Worm (Caenorhabditis elegans): ENCODE data around the gene fbxc-32.

ce11 chrII:960218-960617, 12.2 kb upstream of the fbxc-32 start, which contains the start of the genes C32B5.18 and C32B5.7:
- TF ChIP-seq mxl-2 (GFP tag; conservative IDR thresholded peaks at IDR 0.05) (no peak), dve-1 (tag; optimal IDR thresholded peaks at IDR 0.05; ENCODE audit: insufficient read depth) (no peak), ZK546.5 (tag; optimal IDR thresholded peaks at IDR 0.05) (no peak)

All from whole organism, L4 larva.